Fruit fly (Drosophila melanogaster) whole organism, embryonic: ENCODE results near the gene CG15696.

Experiments
- ATbp ChIP-seq: fragments of 200-800 bp; sonication (Bioruptor generic); optimal IDR thresholded peaks from 2 replicates; lab custom pipeline; 2017; ENCODE audit warnings: missing biosample characterization, mild to moderate bottlenecking, missing genetic modification characterization, missing genetic modification reagents
- Bgb ChIP-seq: fragments of 200-800 bp; sonication (Bioruptor generic); IDR thresholded peaks from 2 replicates; pipeline ENCODE4 v1.3.6; 2022; ENCODE audit warnings: missing biosample characterization, missing genetic modification characterization; ENCODE audit not compliant: partially characterized antibody
- CG10366 ChIP-seq: fragments of 200-800 bp; sonication (Bioruptor generic); IDR thresholded peaks from 2 replicates; pipeline ENCODE4 v1.3.6; 2022; ENCODE audit warnings: missing biosample characterization, missing genetic modification characterization
- CG10979 ChIP-seq: fragments of 200-800 bp; sonication (Bioruptor generic); optimal IDR thresholded peaks from 2 replicates; lab custom pipeline; 2018; ENCODE audit warnings: missing biosample characterization, mild to moderate bottlenecking, missing genetic modification characterization, moderate library complexity
- CG11695 ChIP-seq: fragments of 200-800 bp; sonication (Bioruptor generic); IDR thresholded peaks from 3 replicates; pipeline ENCODE4 v1.3.6; 2022; ENCODE audit warnings: missing biosample characterization, missing genetic modification characterization
- CG15073 ChIP-seq: fragments of 200-800 bp; sonication (Bioruptor generic); optimal IDR thresholded peaks from 2 replicates; lab custom pipeline; 2016; ENCODE audit warnings: missing biosample characterization, missing genetic modification characterization
- CG1602 ChIP-seq: fragments of 200-800 bp; sonication (Bioruptor generic); optimal IDR thresholded peaks from 3 replicates; lab custom pipeline; 2016; ENCODE audit warnings: missing biosample characterization, missing genetic modification characterization
- CG16863 ChIP-seq: fragments of 200-800 bp; sonication (Bioruptor generic); optimal IDR thresholded peaks from 3 replicates; lab custom pipeline; 2016; ENCODE audit warnings: missing biosample characterization, missing genetic modification characterization
- CG17361 ChIP-seq: fragments of 200-800 bp; sonication (Bioruptor generic); IDR thresholded peaks from 3 replicates; pipeline ENCODE4 v1.3.6; 2022; ENCODE audit warnings: missing biosample characterization, missing genetic modification characterization
- CG17385 ChIP-seq: fragments of 200-800 bp; sonication (Bioruptor generic); optimal IDR thresholded peaks from 3 replicates; lab custom pipeline; 2018; ENCODE audit warnings: missing biosample characterization, mild to moderate bottlenecking, missing genetic modification characterization
- CG17802 ChIP-seq: fragments of 200-800 bp; sonication (Bioruptor generic); optimal IDR thresholded peaks from 2 replicates; lab custom pipeline; 2018; ENCODE audit warnings: missing biosample characterization, mild to moderate bottlenecking, missing genetic modification characterization, moderate library complexity
- CG18262 ChIP-seq: fragments of 200-800 bp; optimal IDR thresholded peaks from 3 replicates; lab custom pipeline; 2019; ENCODE audit warnings: missing biosample characterization, mild to moderate bottlenecking, missing genetic modification characterization, moderate library complexity
- CG30403 ChIP-seq: fragments of 200-800 bp; sonication (Bioruptor generic); optimal IDR thresholded peaks from 3 replicates; lab custom pipeline; 2016; ENCODE audit warnings: missing biosample characterization, missing genetic modification characterization
- CG4328 ChIP-seq: fragments of 200-800 bp; sonication (Bioruptor generic); optimal IDR thresholded peaks from 3 replicates; lab custom pipeline; 2017; ENCODE audit warnings: missing biosample characterization, missing genetic modification reagents, missing genetic modification characterization
- CG4854 ChIP-seq: fragments of 200-800 bp; sonication (Bioruptor generic); optimal IDR thresholded peaks from 2 replicates; lab custom pipeline; 2016; ENCODE audit warnings: missing biosample characterization, missing genetic modification characterization, inconsistent platforms
- CG6854 ChIP-seq: fragments of 200-800 bp; sonication (Bioruptor generic); optimal IDR thresholded peaks from 3 replicates; lab custom pipeline; 2017; ENCODE audit warnings: missing biosample characterization, mild to moderate bottlenecking, missing genetic modification characterization
- CG7372 ChIP-seq: fragments of 200-800 bp; sonication (Bioruptor generic); IDR thresholded peaks from 2 replicates; pipeline ENCODE4 v1.3.6; 2022; ENCODE audit warnings: missing biosample characterization, missing genetic modification characterization
- CG7928 ChIP-seq: fragments of 200-800 bp; sonication (Bioruptor generic); optimal IDR thresholded peaks from 2 replicates; lab custom pipeline; 2017; ENCODE audit warnings: missing biosample characterization, mild to moderate bottlenecking, missing genetic modification characterization
- CG8388 ChIP-seq: fragments of 200-800 bp; sonication (Bioruptor generic); optimal IDR thresholded peaks from 2 replicates; lab custom pipeline; 2019; ENCODE audit warnings: missing biosample characterization, mild to moderate bottlenecking, missing genetic modification characterization, moderate library complexity
- CG8924 ChIP-seq: fragments of 200-800 bp; optimal IDR thresholded peaks from 3 replicates; lab custom pipeline; 2019; ENCODE audit warnings: missing biosample characterization, mild to moderate bottlenecking, missing genetic modification characterization, moderate library complexity
- CG9609 ChIP-seq: fragments of 200-800 bp; sonication (Bioruptor generic); optimal IDR thresholded peaks from 3 replicates; lab custom pipeline; 2016; ENCODE audit warnings: missing biosample characterization, missing genetic modification characterization
- CG9727 ChIP-seq: fragments of 200-800 bp; sonication (Bioruptor generic); optimal IDR thresholded peaks from 3 replicates; lab custom pipeline; 2017; ENCODE audit warnings: missing biosample characterization, mild to moderate bottlenecking, missing genetic modification characterization
- Camta ChIP-seq: fragments of 200-800 bp; sonication (Bioruptor generic); optimal IDR thresholded peaks from 2 replicates; lab custom pipeline; 2016; ENCODE audit warnings: missing biosample characterization, missing genetic modification characterization
- Chrac-16 ChIP-seq: fragments of 200-800 bp; sonication (Bioruptor generic); optimal IDR thresholded peaks from 3 replicates; lab custom pipeline; 2016; ENCODE audit warnings: missing biosample characterization, missing genetic modification characterization
- Doc2 ChIP-seq: fragments of 200-800 bp; sonication (Bioruptor generic); IDR thresholded peaks from 2 replicates; pipeline ENCODE4 v1.3.6; 2022; ENCODE audit warnings: missing biosample characterization, missing genetic modification characterization
- Drgx ChIP-seq: fragments of 200-800 bp; sonication (Bioruptor generic); IDR thresholded peaks from 2 replicates; pipeline ENCODE4 v1.3.6; 2022; ENCODE audit warnings: missing biosample characterization, missing genetic modification characterization
- Hr51 ChIP-seq, 2 experiments: fragments of 200-800 bp; sonication (Bioruptor generic); optimal IDR thresholded peaks; 2 replicates in 1 of 2; 3 replicates in 1 of 2; lab custom pipeline; 2016 to 2018; ENCODE audit warnings: missing biosample characterization in 2 of 2, missing genetic modification characterization in 2 of 2, mild to moderate bottlenecking in 1 of 2, moderate library complexity in 1 of 2
- Mes4 ChIP-seq: fragments of 200-800 bp; sonication (Bioruptor generic); optimal IDR thresholded peaks from 2 replicates; lab custom pipeline; 2016; ENCODE audit warnings: missing biosample characterization, missing genetic modification characterization
- Myb ChIP-seq: fragments of 200-800 bp; sonication (Bioruptor generic); optimal IDR thresholded peaks from 2 replicates; lab custom pipeline; 2016; ENCODE audit warnings: missing biosample characterization, missing genetic modification characterization
- NC2α ChIP-seq: fragments of 200-800 bp; sonication (Bioruptor generic); optimal IDR thresholded peaks from 2 replicates; lab custom pipeline; 2016; ENCODE audit warnings: missing biosample characterization, missing genetic modification characterization
- Nf-YA ChIP-seq: fragments of 200-800 bp; sonication (Bioruptor generic); IDR thresholded peaks from 2 replicates; pipeline ENCODE4 v1.3.6; 2022; ENCODE audit warnings: missing biosample characterization, missing genetic modification characterization
- NfI ChIP-seq: fragments of 200-800 bp; sonication (Bioruptor generic); optimal IDR thresholded peaks from 3 replicates; lab custom pipeline; 2018; ENCODE audit warnings: missing biosample characterization, mild to moderate bottlenecking, missing genetic modification characterization, moderate library complexity
- TFAM ChIP-seq: fragments of 200-800 bp; sonication (Bioruptor generic); optimal IDR thresholded peaks from 2 replicates; lab custom pipeline; 2017; ENCODE audit warnings: missing biosample characterization, missing genetic modification characterization, inconsistent platforms
- Vsx1 ChIP-seq: fragments of 200-800 bp; sonication (Bioruptor generic); optimal IDR thresholded peaks from 2 replicates; lab custom pipeline; 2017; ENCODE audit warnings: missing biosample characterization, mild to moderate bottlenecking, missing genetic modification characterization, missing genetic modification reagents
- az2 ChIP-seq: fragments of 200-800 bp; sonication (Bioruptor generic); optimal IDR thresholded peaks from 3 replicates; lab custom pipeline; 2016; ENCODE audit warnings: missing biosample characterization, missing genetic modification characterization
- chn ChIP-seq: fragments of 200-800 bp; sonication (Bioruptor generic); optimal IDR thresholded peaks from 2 replicates; lab custom pipeline; 2016; ENCODE audit warnings: missing biosample characterization, missing genetic modification characterization
- crp ChIP-seq, 2 experiments: fragments of 200-800 bp; sonication (Bioruptor generic); optimal IDR thresholded peaks; 2 replicates in 1 of 2; 3 replicates in 1 of 2; lab custom pipeline; 2017; ENCODE audit warnings: missing biosample characterization in 2 of 2, missing genetic modification characterization in 2 of 2, mild to moderate bottlenecking in 1 of 2, moderate library complexity in 1 of 2
- gem ChIP-seq: fragments of 200-800 bp; sonication (Bioruptor generic); optimal IDR thresholded peaks from 2 replicates; lab custom pipeline; 2019; ENCODE audit warnings: missing biosample characterization, mild to moderate bottlenecking, missing genetic modification characterization, moderate library complexity
- gsb-n ChIP-seq: fragments of 200-800 bp; sonication (Bioruptor generic); optimal IDR thresholded peaks from 3 replicates; lab custom pipeline; 2018; ENCODE audit warnings: missing biosample characterization, mild to moderate bottlenecking, missing genetic modification characterization
- ind ChIP-seq: fragments of 200-800 bp; sonication (Bioruptor generic); optimal IDR thresholded peaks from 3 replicates; lab custom pipeline; 2016; ENCODE audit warnings: missing biosample characterization, missing genetic modification characterization
- inv ChIP-seq: fragments of 200-800 bp; sonication (Bioruptor generic); IDR thresholded peaks from 2 replicates; pipeline ENCODE4 v1.3.6; 2022; ENCODE audit warnings: missing biosample characterization, missing genetic modification characterization; ENCODE audit not compliant: partially characterized antibody
- pum ChIP-seq: fragments of 200-800 bp; sonication (Bioruptor generic); optimal IDR thresholded peaks from 2 replicates; lab custom pipeline; 2016; ENCODE audit warnings: missing biosample characterization, missing genetic modification characterization
- sens-2 ChIP-seq: fragments of 200-800 bp; sonication (Bioruptor generic); IDR thresholded peaks from 2 replicates; pipeline ENCODE4 v1.3.6; 2022; ENCODE audit warnings: missing biosample characterization, missing genetic modification characterization
- sim ChIP-seq: fragments of 200-800 bp; sonication (Bioruptor generic); IDR thresholded peaks from 2 replicates; pipeline ENCODE4 v1.3.6; 2022; ENCODE audit warnings: missing biosample characterization, missing genetic modification characterization
- sisA ChIP-seq: fragments of 200-800 bp; sonication (Bioruptor generic); IDR thresholded peaks from 2 replicates; pipeline ENCODE4 v1.3.6; 2022; ENCODE audit warnings: missing biosample characterization, missing genetic modification characterization
- sna ChIP-seq: fragments of 200-800 bp; sonication (Bioruptor generic); IDR thresholded peaks from 2 replicates; pipeline ENCODE4 v1.3.6; 2022; ENCODE audit warnings: missing biosample characterization, missing genetic modification characterization; ENCODE audit not compliant: partially characterized antibody
- tin ChIP-seq: fragments of 200-800 bp; sonication (Bioruptor generic); optimal IDR thresholded peaks from 3 replicates; lab custom pipeline; 2016; ENCODE audit warnings: missing biosample characterization, missing genetic modification characterization
- zf30C ChIP-seq: fragments of 200-800 bp; sonication (Bioruptor generic); optimal IDR thresholded peaks from 3 replicates; lab custom pipeline; 2018; ENCODE audit warnings: missing biosample characterization, mild to moderate bottlenecking, missing genetic modification characterization

Gene CG15696

dm6 chr3R:20832689-20833524, 14.0 kb upstream of the CG15696 start, which contains the start of gene Synd (continued):
- no peak for TF ChIP-seq CG4854
- TF ChIP-seq pum (GFP tag; lab: Kevin White, UChicago), result no peak
- no peak for TF ChIP-seq CG7928 (GFP tag; lab: Kevin White, UChicago)
- no peak for TF ChIP-seq NfI (GFP tag; lab: Kevin White, UChicago)
- no peak for TF ChIP-seq CG4328 (GFP tag; lab: Kevin White, UChicago)
- TF ChIP-seq CG9609 (GFP tag; lab: Kevin White, UChicago), result no peak
- no peak for TF ChIP-seq CG30403 (GFP tag; lab: Kevin White, UChicago)
- TF ChIP-seq gsb-n (tag; lab: Kevin White, UChicago), result no peak
- no peak for TF ChIP-seq CG16863
- no peak for TF ChIP-seq Nf-YA (GFP tag; lab: Robert Waterston, UW)
- TF ChIP-seq Vsx1 (GFP tag; lab: Kevin White, UChicago), result no peak
- TF ChIP-seq Doc2 (GFP tag; lab: Robert Waterston, UW), result no peak
- no peak for TF ChIP-seq CG15073 (GFP tag; lab: Kevin White, UChicago)
- no peak for TF ChIP-seq CG17802
- no peak for TF ChIP-seq NC2α (GFP tag; lab: Kevin White, UChicago)
- 0 out of 3 replicates have a peak, but pooled peaks have one; percentile 26 for TF ChIP-seq CG17361 (GFP tag; lab: Robert Waterston, UW)

DNA sequence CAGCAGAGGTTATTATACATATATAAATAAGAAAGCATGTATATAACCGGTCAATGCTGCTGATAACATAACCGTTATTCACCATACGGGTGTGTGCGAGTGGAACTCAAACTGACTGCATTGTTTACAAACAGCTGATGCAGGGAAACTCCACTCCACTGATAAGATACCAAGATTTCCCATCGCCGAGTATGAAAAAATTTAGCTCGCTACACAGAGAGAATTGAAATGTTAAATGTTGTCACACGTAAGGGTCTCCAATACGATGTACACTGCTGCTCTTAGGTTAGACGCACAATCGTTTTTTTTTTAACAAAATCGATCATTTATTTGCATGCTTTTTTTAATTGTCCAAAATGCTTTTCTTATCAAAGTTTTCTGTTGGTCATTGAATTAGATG, 13.2 kb upstream of the CG15696 start:
- TF ChIP-seq CG8388 (GFP tag; lab: Kevin White, UChicago), result peak; percentile 30
- peak; percentile 46 for TF ChIP-seq ind (GFP tag; lab: Kevin White, UChicago)
- TF ChIP-seq CG10979 (tag; lab: Kevin White, UChicago), result peak; percentile 37
- no peak for TF ChIP-seq tin (GFP tag; lab: Kevin White, UChicago)
- TF ChIP-seq CG10366 (GFP tag; lab: Robert Waterston, UW), result peak; percentile 43
- TF ChIP-seq CG18262 (tag; lab: Kevin White, UChicago), result peak; percentile 8
- TF ChIP-seq CG6854 (GFP tag; lab: Kevin White, UChicago), result peak; percentile 25
- peak; percentile 18 for TF ChIP-seq CG1602 (GFP tag; lab: Kevin White, UChicago)
- no peak for TF ChIP-seq Bgb (GFP tag; lab: Robert Waterston, UW)
- peak; percentile 59 for TF ChIP-seq gem (tag; lab: Kevin White, UChicago)
- TF ChIP-seq crp (GFP tag; optimal IDR thresholded peaks at IDR 0.05; lab: Kevin White, UChicago), result peak in 1 of 2 experiments; percentile 11
- no peak for TF ChIP-seq inv
- TF ChIP-seq sna (GFP tag; lab: Robert Waterston, UW), result no peak
- TF ChIP-seq sim, result peak; percentile 29; the same call in 1 of the 2 replicates
- peak; percentile 10 for TF ChIP-seq ATbp (GFP tag; lab: Kevin White, UChicago)
- TF ChIP-seq TFAM (GFP tag; lab: Kevin White, UChicago), result no peak
- no peak for TF ChIP-seq CG8924 (tag; lab: Kevin White, UChicago)
- TF ChIP-seq sens-2, result 0 out of 2 replicates have a peak, but pooled peaks have one; percentile 12
- TF ChIP-seq Mes4 (GFP tag; lab: Kevin White, UChicago), result peak; percentile 9
- peak in 1 of 2 experiments; percentile 29 for TF ChIP-seq Hr51 (GFP tag; optimal IDR thresholded peaks at IDR 0.05; lab: Kevin White, UChicago)
- TF ChIP-seq zf30C (GFP tag; lab: Kevin White, UChicago), result peak; percentile 62
- TF ChIP-seq Drgx (GFP tag; lab: Robert Waterston, UW), result 0 out of 2 replicates have a peak, but pooled peaks have one; percentile 37
- 0 out of 3 replicates have a peak, but pooled peaks have one; percentile 28 for TF ChIP-seq CG11695 (GFP tag; lab: Robert Waterston, UW)
- TF ChIP-seq az2 (GFP tag; lab: Kevin White, UChicago), result peak; percentile 57
- peak; percentile 14 for TF ChIP-seq CG17385
- TF ChIP-seq Camta (GFP tag; lab: Kevin White, UChicago), result no peak
- TF ChIP-seq CG9727 (GFP tag; lab: Kevin White, UChicago), result no peak
- TF ChIP-seq sisA (GFP tag; lab: Robert Waterston, UW), result 0 out of 2 replicates have a peak, but pooled peaks have one; percentile 29
- peak; percentile 2 for TF ChIP-seq Myb (GFP tag; lab: Kevin White, UChicago)
- TF ChIP-seq chn (GFP tag; lab: Kevin White, UChicago), result peak; percentile 22
- peak; percentile 10 for TF ChIP-seq Chrac-16 (GFP tag; lab: Kevin White, UChicago)
- no peak for TF ChIP-seq CG7372
